Fruit fly (Drosophila melanogaster): ENCODE results near the gene CG44475.
A peak's percentile ranks its signal among the peaks of the same experiment; 100 is the strongest.

The CG44475 gene

dm6 chr2L:15912008-15912900 is 29.3 kb upstream of the CG44475 start (continued):
- TF ChIP-seq grn (GFP tag; optimal IDR thresholded peaks at IDR 0.05) (no peak), tx (GFP tag; optimal IDR thresholded peaks at IDR 0.05) (peak; percentile 29), dan (GFP tag; IDR thresholded peaks at IDR 0.05) (no peak), stc (GFP tag; IDR thresholded peaks at IDR 0.05) (peak; percentile 85), E2f2 (GFP tag; IDR thresholded peaks at IDR 0.05) (peak; percentile 69), Ssrp (tag; optimal IDR thresholded peaks at IDR 0.05) (peak; percentile 99), cg (GFP tag; optimal IDR thresholded peaks at IDR 0.05) (no peak), CG16815 (GFP tag; optimal IDR thresholded peaks at IDR 0.05) (peak; percentile 88), CG33213 (GFP tag; optimal IDR thresholded peaks at IDR 0.05) (no peak), CG31388 (GFP tag; optimal IDR thresholded peaks at IDR 0.05) (peak; percentile 35), Lhr (GFP tag; optimal IDR thresholded peaks at IDR 0.05) (peak; percentile 78), CG16813 (GFP tag; IDR thresholded peaks at IDR 0.05; ENCODE audit: partially characterized antibody) (no peak), HLH54F (GFP tag; optimal IDR thresholded peaks at IDR 0.05) (no peak), CG31365 (tag; optimal IDR thresholded peaks at IDR 0.05) (no peak), CG31441 (GFP tag; IDR thresholded peaks at IDR 0.05) (peak; percentile 91), CG1233 (GFP tag; optimal IDR thresholded peaks at IDR 0.05) (peak; percentile 86), wor (GFP tag; IDR thresholded peaks at IDR 0.05) (peak; percentile 94), ERR (GFP tag; optimal IDR thresholded peaks at IDR 0.05) (peak; percentile 12), Opbp (GFP tag; IDR thresholded peaks at IDR 0.05; ENCODE audit: partially characterized antibody) (no peak), CG3995 (GFP tag; optimal IDR thresholded peaks at IDR 0.05) (peak; percentile 59), Elba2 (GFP tag; optimal IDR thresholded peaks at IDR 0.05) (no peak), ems (GFP tag; optimal IDR thresholded peaks at IDR 0.05) (no peak), pnt (GFP tag; optimal IDR thresholded peaks at IDR 0.05) (peak; percentile 73), CG15514 (GFP tag; optimal IDR thresholded peaks at IDR 0.05) (peak; percentile 61), ash1 (GFP tag; optimal IDR thresholded peaks at IDR 0.05) (no peak), CG4707 (GFP tag; optimal IDR thresholded peaks at IDR 0.05) (peak; percentile 88), Vsx1 (GFP tag; optimal IDR thresholded peaks at IDR 0.05) (peak; percentile 83), Gsc (GFP tag; IDR thresholded peaks at IDR 0.05) (peak; percentile 56), sqz (GFP tag; optimal IDR thresholded peaks at IDR 0.05) (peak; percentile 69), mam (GFP tag; optimal IDR thresholded peaks at IDR 0.05) (peak; percentile 60), kay (GFP tag; optimal IDR thresholded peaks at IDR 0.05) (peak; percentile 70), ac (GFP tag; optimal IDR thresholded peaks at IDR 0.05) (no peak), CG6765 (GFP tag; optimal IDR thresholded peaks at IDR 0.05) (peak; percentile 91), peb (GFP tag; IDR thresholded peaks at IDR 0.05) (peak; percentile 83), CG17802 (tag; optimal IDR thresholded peaks at IDR 0.05) (peak; percentile 49), BtbVII (GFP tag; optimal IDR thresholded peaks at IDR 0.05) (peak; percentile 87), gsb-n (tag; optimal IDR thresholded peaks at IDR 0.05) (peak; percentile 99), NK7.1 (GFP tag; optimal IDR thresholded peaks at IDR 0.05) (no peak), scrt (GFP tag; optimal IDR thresholded peaks at IDR 0.05) (peak; percentile 82), CG8290 (GFP tag; optimal IDR thresholded peaks at IDR 0.05) (peak; percentile 83), CG8290 (tag; optimal IDR thresholded peaks at IDR 0.05) (peak in 1 of 2 experiments; percentile 17), CG1647 (GFP tag; optimal IDR thresholded peaks at IDR 0.05) (no peak), Gug (GFP tag; IDR thresholded peaks at IDR 0.05) (peak; percentile 73), CG17361 (GFP tag; IDR thresholded peaks at IDR 0.05) (peak; percentile 94), Lim3 (GFP tag; IDR thresholded peaks at IDR 0.05) (peak; percentile 35; the same call in 1 of the 2 replicates), Sox102F (GFP tag; optimal IDR thresholded peaks at IDR 0.05) (peak; percentile 91), CG10366 (GFP tag; IDR thresholded peaks at IDR 0.05) (peak; percentile 96), ato (GFP tag; IDR thresholded peaks at IDR 0.05; ENCODE audit: partially characterized antibody) (peak; percentile 35; the same call in 1 of the 2 replicates), CG18619 (GFP tag; optimal IDR thresholded peaks at IDR 0.05) (peak; percentile 93)

All from whole organism, embryonic.